Worm (Caenorhabditis elegans): ENCODE data around the gene T25E12.14.

Gene T25E12.14

ce11 chrV:16746231-16746990 is 19.4 kb downstream of the T25E12.14 start, which contains the start of gene gyg-2:
TSS of gene gyg-2 (minus strand) at chrV:16746258.
- TF ChIP-seq lin-39 (tag; optimal IDR thresholded peaks at IDR 0.05) (no peak), mdl-1 (tag; optimal IDR thresholded peaks at IDR 0.05) (no peak), ceh-28 (tag; optimal IDR thresholded peaks at IDR 0.05) (no peak), nhr-76 (tag; optimal IDR thresholded peaks at IDR 0.05) (no peak), aly-2 (tag; optimal IDR thresholded peaks at IDR 0.05) (no peak), elt-3 (tag; optimal IDR thresholded peaks at IDR 0.05) (no peak), fkh-10 (GFP tag; optimal IDR thresholded peaks at IDR 0.05) (no peak), fos-1 (tag; optimal IDR thresholded peaks at IDR 0.05) (no peak)

- TF ChIP-seq jun-1 (tag; optimal IDR thresholded peaks at IDR 0.05): no peak
- no peak for TF ChIP-seq tbx-2 (tag; optimal IDR thresholded peaks at IDR 0.05)
- no peak for TF ChIP-seq nhr-23 (tag; optimal IDR thresholded peaks at IDR 0.05)
- no peak for TF ChIP-seq unc-39 (tag; optimal IDR thresholded peaks at IDR 0.05)
- TF ChIP-seq nhr-11 (tag; optimal IDR thresholded peaks at IDR 0.05): no peak
- TF ChIP-seq elt-1 (tag; optimal IDR thresholded peaks at IDR 0.05): no peak
- TF ChIP-seq egl-27 (tag; optimal IDR thresholded peaks at IDR 0.05): no peak
- no peak for TF ChIP-seq eor-1 (tag; optimal IDR thresholded peaks at IDR 0.05)
- TF ChIP-seq elt-3 (tag; optimal IDR thresholded peaks at IDR 0.05): no peak
- no peak for TF ChIP-seq sea-2 (GFP tag; optimal IDR thresholded peaks at IDR 0.05)
- TF ChIP-seq nfya-1 (tag; optimal IDR thresholded peaks at IDR 0.05; ENCODE audit: insufficient read depth): no peak
Measured at ce11 chrV:16747031-16747672, 20.1 kb downstream of the T25E12.14 start, which contains the start of gene dkf-2. TSS of gene dkf-2 (plus strand) at chrV:16747622.

ce11 chrV:16749473-16749872 is 22.5 kb downstream of the T25E12.14 start:
- TF ChIP-seq nhr-43 (tag; optimal IDR thresholded peaks at IDR 0.05; ENCODE audit: poor library complexity, severe bottlenecking) (no peak), nhr-23 (tag; optimal IDR thresholded peaks at IDR 0.05) (no peak), elt-2 (tag; optimal IDR thresholded peaks at IDR 0.05) (no peak), jun-1 (tag; optimal IDR thresholded peaks at IDR 0.05) (no peak), lsy-12 (tag; optimal IDR thresholded peaks at IDR 0.05) (no peak), ZK546.5 (tag; optimal IDR thresholded peaks at IDR 0.05) (no peak), ama-1 (optimal IDR thresholded peaks at IDR 0.05) (no peak)

ce11 chrV:16752089-16753030 is 25.3 kb downstream of the T25E12.14 start:
- TF ChIP-seq daf-12 (tag; optimal IDR thresholded peaks at IDR 0.05) (no peak), pqm-1 (tag; optimal IDR thresholded peaks at IDR 0.05) (no peak), fkh-10 (GFP tag; optimal IDR thresholded peaks at IDR 0.05) (peak; percentile 27), nfya-1 (tag; optimal IDR thresholded peaks at IDR 0.05; ENCODE audit: insufficient read depth) (peak; percentile 21), hmg-11 (tag; optimal IDR thresholded peaks at IDR 0.05) (peak; percentile 35)

- TF ChIP-seq nfya-1 (tag; optimal IDR thresholded peaks at IDR 0.05; ENCODE audit: insufficient read depth) (peak; percentile 75), elt-3 (tag; optimal IDR thresholded peaks at IDR 0.05) (no peak)
Measured at ce11 chrV:16756166-16756565, 29.2 kb downstream of the T25E12.14 start.

- TF ChIP-seq elt-1 (tag; optimal IDR thresholded peaks at IDR 0.05): no peak
- TF ChIP-seq ceh-16 (tag; optimal IDR thresholded peaks at IDR 0.05): no peak
- TF ChIP-seq aly-2 (tag; optimal IDR thresholded peaks at IDR 0.05): no peak
- no peak for TF ChIP-seq ztf-11 (tag; optimal IDR thresholded peaks at IDR 0.05)
- no peak for TF ChIP-seq pqm-1 (tag; optimal IDR thresholded peaks at IDR 0.05)
- TF ChIP-seq ceh-82 (tag; optimal IDR thresholded peaks at IDR 0.05): no peak
- TF ChIP-seq fkh-10 (GFP tag; optimal IDR thresholded peaks at IDR 0.05): no peak
- no peak for TF ChIP-seq unc-62 (GFP tag; optimal IDR thresholded peaks at IDR 0.05)
- no peak for TF ChIP-seq ama-1 (optimal IDR thresholded peaks at IDR 0.05)
Measured at ce11 chrV:16759937-16760336, 32.9 kb downstream of the T25E12.14 start.
